Worm (Caenorhabditis elegans) whole organism, L4 larva: ENCODE data around the gene nasp-1.

Source experiments
- D1046.2 ChIP-seq: fragments of 200-800 bp; sonication (Bioruptor generic); IDR thresholded peaks from 2 replicates; pipeline ENCODE4 v1.3.6; 2022; ENCODE audit warnings: missing genetic modification characterization, missing compliant biosample characterization
- F44E2.7 ChIP-seq: fragments of 200-800 bp; sonication (Bioruptor generic); IDR thresholded peaks from 2 replicates; pipeline ENCODE4 v2.1.2; 2022; ENCODE audit warnings: missing genetic modification characterization, missing compliant biosample characterization
- R02D3.7 ChIP-seq: fragments of 150-350 bp; sonication (generic microtip); optimal IDR thresholded peaks from 3 replicates; lab custom pipeline; 2014; ENCODE audit warnings: missing biosample characterization, missing genetic modification characterization
- Y105C5A.15 ChIP-seq: fragments of 200-800 bp; sonication (Bioruptor generic); IDR thresholded peaks from 2 replicates; pipeline ENCODE4 v1.3.6; 2022; ENCODE audit warnings: missing genetic modification characterization, missing compliant biosample characterization
- Y48G9A.11 ChIP-seq: fragments of 200-800 bp; sonication (Bioruptor generic); IDR thresholded peaks from 2 replicates; pipeline ENCODE4 v1.3.6; 2022; ENCODE audit warnings: missing genetic modification reagents, missing genetic modification characterization, missing compliant biosample characterization
- Y75B8A.6 ChIP-seq: fragments of 200-800 bp; sonication (Bioruptor generic); IDR thresholded peaks from 2 replicates; pipeline ENCODE4 v1.3.6; 2022; ENCODE audit warnings: missing genetic modification reagents, missing genetic modification characterization, missing compliant biosample characterization
- aha-1 ChIP-seq: fragments of 150-350 bp; peaks from one replicate; lab custom pipeline; 2014; ENCODE audit warnings: missing biosample characterization, missing genetic modification characterization
- aly-2 ChIP-seq: sonication (generic microtip); optimal IDR thresholded peaks from 2 replicates; lab custom pipeline; 2018; ENCODE audit warnings: missing biosample characterization, missing genetic modification characterization
- ama-1 ChIP-seq: fragments of 150-350 bp; optimal IDR thresholded peaks from 2 replicates; lab custom pipeline; 2014; ENCODE audit warnings: inconsistent platforms, mixed read lengths
- arid-1 ChIP-seq: fragments of 200-800 bp; sonication (Bioruptor generic); conservative IDR thresholded peaks from 2 replicates; pipeline ENCODE4 v1.3.6; 2022; ENCODE audit warnings: missing genetic modification reagents, missing genetic modification characterization, missing compliant biosample characterization
- attf-4 ChIP-seq: sonication (generic microtip); optimal IDR thresholded peaks from 3 replicates; lab custom pipeline; 2017; ENCODE audit warnings: missing biosample characterization, missing genetic modification characterization
- ceh-32 ChIP-seq: sonication (generic microtip); optimal IDR thresholded peaks from 2 replicates; lab custom pipeline; 2016; ENCODE audit warnings: mild to moderate bottlenecking, missing genetic modification characterization, missing compliant biosample characterization; ENCODE audit not compliant: poor library complexity
- ces-1 ChIP-seq: fragments of 150-350 bp; sonication (generic microtip); optimal IDR thresholded peaks from 4 replicates; lab custom pipeline; 2014; ENCODE audit warnings: missing biosample characterization, missing genetic modification reagents, missing genetic modification characterization
- ctbp-1 ChIP-seq: fragments of 200-800 bp; sonication (Bioruptor generic); IDR thresholded peaks from 2 replicates; pipeline ENCODE4 v1.3.6; 2022; ENCODE audit warnings: missing genetic modification reagents, missing genetic modification characterization, missing compliant biosample characterization
- daf-16 ChIP-seq, 3 experiments: sonication (generic microtip); optimal IDR thresholded peaks; 2 replicates each; lab custom pipeline; 2016 to 2017; ENCODE audit warnings: missing genetic modification characterization in 3 of 3, missing genetic modification reagents in 3 of 3, mild to moderate bottlenecking in 2 of 3, missing compliant biosample characterization in 2 of 3, missing biosample characterization in 1 of 3, moderate library complexity in 1 of 3
- daf-8 ChIP-seq: fragments of 200-800 bp; sonication (Bioruptor generic); IDR thresholded peaks from 2 replicates; pipeline ENCODE4 v1.3.6; 2022; ENCODE audit warnings: missing genetic modification characterization, missing compliant biosample characterization
- dmd-6 ChIP-seq: fragments of 200-800 bp; sonication (Bioruptor generic); IDR thresholded peaks from 2 replicates; pipeline ENCODE4 v1.3.6; 2022; ENCODE audit warnings: missing genetic modification reagents, missing genetic modification characterization, missing compliant biosample characterization
- dmd-8 ChIP-seq: fragments of 200-800 bp; sonication (Bioruptor generic); IDR thresholded peaks from 2 replicates; pipeline ENCODE4 v1.3.6; 2022; ENCODE audit warnings: missing genetic modification characterization, missing compliant biosample characterization
- dmd-9 ChIP-seq: fragments of 200-800 bp; sonication (Bioruptor generic); IDR thresholded peaks from 2 replicates; pipeline ENCODE4 v1.3.6; 2022; ENCODE audit warnings: missing genetic modification reagents, missing genetic modification characterization, missing compliant biosample characterization
- dpl-1 ChIP-seq: fragments of 150-350 bp; optimal IDR thresholded peaks from 2 replicates; lab custom pipeline; 2014; ENCODE audit warnings: missing biosample characterization, missing genetic modification reagents, missing genetic modification characterization
- dve-1 ChIP-seq: sonication (generic microtip); optimal IDR thresholded peaks from 2 replicates; lab custom pipeline; 2017; ENCODE audit warnings: antibody characterized with exemption, mild to moderate bottlenecking, missing genetic modification characterization, missing compliant biosample characterization; ENCODE audit not compliant: insufficient read depth
- egl-43 ChIP-seq: fragments of 200-800 bp; sonication (Bioruptor generic); IDR thresholded peaks from 2 replicates; pipeline ENCODE4 v1.3.6; 2022; ENCODE audit warnings: missing genetic modification reagents, missing genetic modification characterization, missing compliant biosample characterization
- fos-1 ChIP-seq: fragments of 150-350 bp; optimal IDR thresholded peaks from 2 replicates; lab custom pipeline; 2014; ENCODE audit warnings: missing biosample characterization, missing genetic modification characterization
- hlh-11 ChIP-seq: fragments of 200-800 bp; sonication (Bioruptor generic); optimal IDR thresholded peaks from 2 replicates; lab custom pipeline; 2018; ENCODE audit warnings: mild to moderate bottlenecking, missing genetic modification characterization, missing compliant biosample characterization
- hlh-30 ChIP-seq: sonication (generic microtip); optimal IDR thresholded peaks from 2 replicates; lab custom pipeline; 2017; ENCODE audit warnings: antibody characterized with exemption, mild to moderate bottlenecking, missing genetic modification characterization, missing compliant biosample characterization; ENCODE audit not compliant: insufficient read depth
- madf-5 ChIP-seq, 2 experiments: fragments of 200-800 bp; sonication (Bioruptor generic); IDR thresholded peaks; 2 replicates each; pipeline ENCODE4 v1.3.6; 2022; ENCODE audit warnings: missing compliant biosample characterization in 2 of 2, missing genetic modification characterization in 2 of 2
- mdt-29 ChIP-seq: fragments of 200-800 bp; sonication (Bioruptor generic); IDR thresholded peaks from 2 replicates; pipeline ENCODE4 v1.3.6; 2022; ENCODE audit warnings: missing genetic modification reagents, missing genetic modification characterization, missing compliant biosample characterization
- mep-1 ChIP-seq: fragments of 150-350 bp; sonication (generic microtip); optimal IDR thresholded peaks from 3 replicates; lab custom pipeline; 2014; ENCODE audit warnings: missing biosample characterization, missing genetic modification characterization
- mes-2 ChIP-seq: sonication (generic microtip); optimal IDR thresholded peaks from 2 replicates; lab custom pipeline; 2016; ENCODE audit warnings: missing genotype, mild to moderate bottlenecking, missing genetic modification characterization, missing compliant biosample characterization; ENCODE audit not compliant: poor library complexity, severe bottlenecking
- nhr-10 ChIP-seq: fragments of 150-350 bp; optimal IDR thresholded peaks from 2 replicates; lab custom pipeline; 2014; ENCODE audit warnings: missing biosample characterization, missing genetic modification characterization
- nhr-102 ChIP-seq: sonication (generic microtip); optimal IDR thresholded peaks from 2 replicates; lab custom pipeline; 2016; ENCODE audit warnings: mild to moderate bottlenecking, missing genetic modification characterization, moderate library complexity, missing compliant biosample characterization
- nhr-25 ChIP-seq: sonication (generic microtip); optimal IDR thresholded peaks from 2 replicates; lab custom pipeline; 2017; ENCODE audit warnings: missing genetic modification characterization, mild to moderate bottlenecking, missing compliant biosample characterization, antibody characterized with exemption, moderate library complexity, borderline replicate concordance; ENCODE audit not compliant: insufficient read depth
- nhr-28 ChIP-seq: fragments of 150-350 bp; optimal IDR thresholded peaks from 2 replicates; lab custom pipeline; 2014; ENCODE audit warnings: missing biosample characterization, missing genetic modification characterization
- nhr-42 ChIP-seq: fragments of 200-800 bp; sonication (Bioruptor generic); IDR thresholded peaks from 2 replicates; pipeline ENCODE4 v1.3.6; 2022; ENCODE audit warnings: missing genetic modification characterization, missing compliant biosample characterization
- nhr-76 ChIP-seq: fragments of 150-350 bp; optimal IDR thresholded peaks from 2 replicates; lab custom pipeline; 2014; ENCODE audit warnings: missing biosample characterization, missing genetic modification characterization
- nhr-77 ChIP-seq: fragments of 150-350 bp; optimal IDR thresholded peaks from 2 replicates; lab custom pipeline; 2014; ENCODE audit warnings: missing biosample characterization, missing genetic modification characterization
- pha-4 ChIP-seq, 2 experiments: fragments of 150-350 bp in 1 of 2; fragments of 200-800 bp in 1 of 2; sonication (Bioruptor generic) in 1 of 2; IDR thresholded peaks in 1 of 2; optimal IDR thresholded peaks in 1 of 2; 2 replicates each; pipeline versions ENCODE4 v1.3.6 to Lab custom; 2014 to 2022; ENCODE audit warnings: missing genetic modification characterization in 2 of 2, missing genetic modification reagents in 2 of 2, missing biosample characterization in 1 of 2, missing compliant biosample characterization in 1 of 2
- php-3 ChIP-seq: fragments of 200-800 bp; sonication (Bioruptor generic); IDR thresholded peaks from 2 replicates; pipeline ENCODE4 v1.3.6; 2022; ENCODE audit warnings: missing genetic modification reagents, missing genetic modification characterization, missing compliant biosample characterization
- rbr-2 ChIP-seq: sonication (generic microtip); optimal IDR thresholded peaks from 2 replicates; lab custom pipeline; 2016; ENCODE audit warnings: missing genotype, missing genetic modification characterization, missing compliant biosample characterization
- sdz-12 ChIP-seq: fragments of 200-800 bp; sonication (Bioruptor generic); optimal IDR thresholded peaks from 2 replicates; lab custom pipeline; 2018; ENCODE audit warnings: mild to moderate bottlenecking, missing genetic modification characterization, missing compliant biosample characterization
- snpc-4 ChIP-seq: fragments of 150-350 bp; optimal IDR thresholded peaks from 2 replicates; lab custom pipeline; 2014; ENCODE audit warnings: missing biosample characterization, missing genetic modification characterization
- spr-1 ChIP-seq: sonication (generic microtip); optimal IDR thresholded peaks from 2 replicates; lab custom pipeline; 2016; ENCODE audit warnings: mild to moderate bottlenecking, missing genetic modification characterization, missing compliant biosample characterization
- unc-130 ChIP-seq: sonication (generic microtip); optimal IDR thresholded peaks from 2 replicates; lab custom pipeline; 2016; ENCODE audit warnings: missing genetic modification reagents, missing genetic modification characterization, missing compliant biosample characterization
- zip-11 ChIP-seq: fragments of 200-800 bp; sonication (Bioruptor generic); IDR thresholded peaks from 2 replicates; pipeline ENCODE4 v1.3.6; 2022; ENCODE audit warnings: missing genetic modification characterization, missing compliant biosample characterization
- zip-2 ChIP-seq: fragments of 150-350 bp; optimal IDR thresholded peaks from 2 replicates; lab custom pipeline; 2014; ENCODE audit warnings: missing biosample characterization, missing genetic modification characterization
- ztf-11 ChIP-seq: fragments of 150-350 bp; optimal IDR thresholded peaks from 2 replicates; lab custom pipeline; 2014; ENCODE audit warnings: missing biosample characterization, missing genetic modification characterization

The nasp-1 gene

ce11 chrII:11155400-11155799 lies 49.0 kb downstream of the nasp-1 start (continued):
- TF ChIP-seq nhr-25 (tag; lab: Kevin White, UChicago) (no peak), nhr-42 (no peak), hlh-30 (tag; lab: Kevin White, UChicago) (peak; percentile 14), dmd-6 (GFP tag; lab: Robert Waterston, UW) (peak; percentile 37), ces-1 (GFP tag; lab: Kevin White, UChicago) (no peak), R02D3.7 (tag; lab: Kevin White, UChicago) (no peak), nhr-77 (tag; lab: Kevin White, UChicago) (no peak), hlh-11 (peak; percentile 8), ceh-32 (tag; lab: Kevin White, UChicago) (no peak), fos-1 (tag; lab: Kevin White, UChicago) (no peak), aha-1 (tag; lab: Kevin White, UChicago) (peak; percentile 97), mdt-29 (GFP tag; lab: Robert Waterston, UW) (no peak)

- TF ChIP-seq pha-4 (GFP tag; IDR thresholded peaks at IDR 0.05; lab: Robert Waterston, UW) (no peak), pha-4 (tag; optimal IDR thresholded peaks at IDR 0.05; lab: Kevin White, UChicago) (no peak), nhr-77 (tag; lab: Kevin White, UChicago) (peak; percentile 50), nhr-10 (tag; lab: Kevin White, UChicago) (no peak), ama-1 (lab: Kevin White, UChicago) (no peak), aly-2 (no peak), sdz-12 (no peak), Y75B8A.6 (GFP tag; lab: Robert Waterston, UW) (no peak), hlh-30 (tag; lab: Kevin White, UChicago) (peak; percentile 3), madf-5 (GFP tag; IDR thresholded peaks at IDR 0.05; lab: Robert Waterston, UW) (no peak), dve-1 (peak; percentile 43), spr-1 (tag; lab: Kevin White, UChicago) (no peak), nhr-102 (no peak), daf-16 (GFP tag; optimal IDR thresholded peaks at IDR 0.05; lab: Kevin White, UChicago) (no peak), daf-16 (tag; optimal IDR thresholded peaks at IDR 0.05; lab: Kevin White, UChicago) (peak; percentile 90), unc-130 (GFP tag; lab: Kevin White, UChicago) (no peak), zip-11 (GFP tag; lab: Robert Waterston, UW) (no peak), ztf-11 (tag; lab: Kevin White, UChicago) (no peak), dmd-9 (no peak), arid-1 (GFP tag; lab: Robert Waterston, UW) (no peak), F44E2.7 (no peak), hlh-11 (peak; percentile 16), nhr-28 (tag; lab: Kevin White, UChicago) (peak; percentile 53), attf-4 (tag; lab: Kevin White, UChicago) (no peak), aha-1 (tag; lab: Kevin White, UChicago) (no peak), dmd-8 (GFP tag; lab: Robert Waterston, UW) (no peak)
Measured at ce11 chrII:11156160-11156559, 49.7 kb downstream of the nasp-1 start.

- TF ChIP-seq snpc-4 (tag; lab: Kevin White, UChicago) (no peak), attf-4 (tag; lab: Kevin White, UChicago) (no peak), daf-8 (GFP tag; lab: Robert Waterston, UW) (no peak), rbr-2 (tag; lab: Kevin White, UChicago) (peak; percentile 56), Y105C5A.15 (peak; percentile 85), ctbp-1 (GFP tag; lab: Robert Waterston, UW) (0 out of 2 replicates have a peak, but pooled peaks have one; percentile 57), mep-1 (tag; lab: Kevin White, UChicago) (peak; percentile 72), nhr-76 (tag; lab: Kevin White, UChicago) (no peak), D1046.2 (GFP tag; lab: Robert Waterston, UW) (peak; percentile 83; the same call in 1 of the 2 replicates), fos-1 (tag; lab: Kevin White, UChicago) (no peak), egl-43 (GFP tag; lab: Robert Waterston, UW) (peak; percentile 92), dpl-1 (GFP tag; lab: Kevin White, UChicago) (peak; percentile 20), zip-2 (peak; percentile 22), F44E2.7 (0 out of 2 replicates have a peak, but pooled peaks have one; percentile 14), dve-1 (peak; percentile 38), hlh-30 (tag; lab: Kevin White, UChicago) (peak; percentile 29), Y48G9A.11 (GFP tag; lab: Robert Waterston, UW) (peak; percentile 65; the same call in 1 of the 2 replicates), daf-16 (GFP tag; optimal IDR thresholded peaks at IDR 0.05; lab: Kevin White, UChicago) (peak; percentile 8 to 39), daf-16 (tag; optimal IDR thresholded peaks at IDR 0.05; lab: Kevin White, UChicago) (peak; percentile 64), php-3 (GFP tag; lab: Robert Waterston, UW) (peak; percentile 60), mes-2 (tag; lab: Kevin White, UChicago) (peak; percentile 70), ztf-11 (tag; lab: Kevin White, UChicago) (no peak)
Measured at ce11 chrII:11157660-11158059, 51.2 kb downstream of the nasp-1 start.
